Worm (Caenorhabditis elegans) whole organism, young adult: Measurements from ENCODE around the gene C23F12.9.

ENCODE experiments used
- B0261.1 ChIP-seq: sonication (generic microtip); optimal IDR thresholded peaks from 2 replicates; lab custom pipeline; 2016; ENCODE audit warnings: mild to moderate bottlenecking, missing genetic modification characterization, moderate library complexity, missing compliant biosample characterization
- F39B2.1 ChIP-seq: fragments of 200-800 bp; sonication (Bioruptor generic); IDR thresholded peaks from 2 replicates; pipeline ENCODE4 v1.3.6; 2022; ENCODE audit warnings: missing genetic modification reagents, missing genetic modification characterization, missing compliant biosample characterization
- F52B5.7 ChIP-seq: sonication (generic microtip); optimal IDR thresholded peaks from 2 replicates; lab custom pipeline; 2016; ENCODE audit warnings: mild to moderate bottlenecking, missing genetic modification characterization, missing compliant biosample characterization
- ama-1 ChIP-seq, 3 experiments: fragments of 150-350 bp in 1 of 3; sonication (generic microtip) in 2 of 3; optimal IDR thresholded peaks; 2 replicates each; lab custom pipeline; 2014 to 2018; ENCODE audit warnings: missing biosample characterization in 2 of 3, missing genetic modification characterization in 2 of 3, missing genetic modification reagents in 2 of 3
- dpl-1 ChIP-seq: fragments of 150-350 bp; optimal IDR thresholded peaks from 2 replicates; lab custom pipeline; 2014; ENCODE audit warnings: missing biosample characterization, missing genetic modification reagents, missing genetic modification characterization
- efl-1 ChIP-seq: fragments of 150-350 bp; optimal IDR thresholded peaks from 2 replicates; lab custom pipeline; 2014; ENCODE audit warnings: missing biosample characterization, missing genetic modification reagents, missing genetic modification characterization
- ekl-4 ChIP-seq: fragments of 200-800 bp; sonication (Bioruptor generic); IDR thresholded peaks from 2 replicates; pipeline ENCODE4 v1.3.6; 2022; ENCODE audit warnings: missing genetic modification reagents, missing genetic modification characterization, missing compliant biosample characterization
- let-526 ChIP-seq: fragments of 200-800 bp; sonication (Bioruptor generic); IDR thresholded peaks from 2 replicates; pipeline ENCODE4 v1.3.6; 2022; ENCODE audit warnings: missing genetic modification reagents, missing genetic modification characterization, missing compliant biosample characterization
- rcor-1 ChIP-seq: fragments of 200-800 bp; sonication (Bioruptor generic); IDR thresholded peaks from 2 replicates; pipeline ENCODE4 v1.3.6; 2022; ENCODE audit warnings: missing genetic modification reagents, missing genetic modification characterization, missing compliant biosample characterization
- unc-62 ChIP-seq: fragments of 150-350 bp; optimal IDR thresholded peaks from 2 replicates; lab custom pipeline; 2014; ENCODE audit warnings: missing biosample characterization, missing genetic modification reagents, missing genetic modification characterization
- xnd-1 ChIP-seq: sonication (generic microtip); optimal IDR thresholded peaks from 2 replicates; lab custom pipeline; 2016; ENCODE audit warnings: missing genotype, missing genetic modification reagents, missing genetic modification characterization, missing compliant biosample characterization

ce11 chrX:9431002-9431482, 37.2 kb downstream of the C23F12.9 start, which contains the start of gene B0272.3:
- TF ChIP-seq unc-62 (GFP tag; lab: Kevin White, UChicago) (no peak), B0261.1 (tag; lab: Kevin White, UChicago) (no peak), xnd-1 (tag; lab: Kevin White, UChicago) (no peak), F39B2.1 (GFP tag; lab: Robert Waterston, UW) (no peak), efl-1 (no peak), let-526 (GFP tag; lab: Robert Waterston, UW) (no peak), ama-1 (optimal IDR thresholded peaks at IDR 0.05; lab: Kevin White, UChicago) (no peak), ama-1 (GFP tag; optimal IDR thresholded peaks at IDR 0.05; lab: Kevin White, UChicago) (no peak), dpl-1 (GFP tag; lab: Kevin White, UChicago) (no peak), ekl-4 (GFP tag; lab: Robert Waterston, UW) (no peak), F52B5.7 (tag; lab: Kevin White, UChicago) (no peak), rcor-1 (GFP tag; lab: Robert Waterston, UW) (no peak)
